Fruit fly (Drosophila melanogaster) whole organism, embryonic: ENCODE measurements around the gene Rbfox1.
A peak's percentile ranks its signal among the peaks of the same experiment; 100 is the strongest.

Experiments
- Asciz ChIP-seq: fragments of 200-800 bp; sonication (Bioruptor generic); optimal IDR thresholded peaks from 2 replicates; lab custom pipeline; 2017; ENCODE audit warnings: missing biosample characterization, mild to moderate bottlenecking, missing genetic modification characterization, missing genetic modification reagents
- B-H2 ChIP-seq: fragments of 200-800 bp; sonication (Bioruptor generic); optimal IDR thresholded peaks from 2 replicates; lab custom pipeline; 2018; ENCODE audit warnings: missing biosample characterization, mild to moderate bottlenecking, missing genetic modification characterization
- CG10147 ChIP-seq: fragments of 200-800 bp; sonication (Bioruptor generic); optimal IDR thresholded peaks from 2 replicates; lab custom pipeline; 2019; ENCODE audit warnings: missing biosample characterization, mild to moderate bottlenecking, missing genetic modification characterization, moderate library complexity
- CG12744 ChIP-seq: fragments of 200-800 bp; sonication (Bioruptor generic); optimal IDR thresholded peaks from 2 replicates; lab custom pipeline; 2016; ENCODE audit warnings: missing biosample characterization, missing genetic modification characterization
- CG12942 ChIP-seq: fragments of 200-800 bp; sonication (Bioruptor generic); optimal IDR thresholded peaks from 3 replicates; lab custom pipeline; 2016; ENCODE audit warnings: missing biosample characterization, missing genetic modification characterization
- CG13296 ChIP-seq: fragments of 200-800 bp; sonication (Bioruptor generic); optimal IDR thresholded peaks from 3 replicates; lab custom pipeline; 2018; ENCODE audit warnings: missing biosample characterization, mild to moderate bottlenecking, missing genetic modification characterization
- CG14014 ChIP-seq: fragments of 200-800 bp; sonication (Bioruptor generic); IDR thresholded peaks from 2 replicates; pipeline ENCODE4 v1.3.6; 2022; ENCODE audit warnings: missing biosample characterization, missing genetic modification characterization
- CG14050 ChIP-seq: fragments of 200-800 bp; sonication (Bioruptor generic); IDR thresholded peaks from 3 replicates; pipeline ENCODE4 v1.3.6; 2022; ENCODE audit warnings: missing biosample characterization, missing genetic modification characterization
- CG16815 ChIP-seq: fragments of 200-800 bp; sonication (Bioruptor generic); optimal IDR thresholded peaks from 3 replicates; lab custom pipeline; 2017; ENCODE audit warnings: missing biosample characterization, mild to moderate bottlenecking, missing genetic modification characterization
- CG17328 ChIP-seq: fragments of 200-800 bp; sonication (Bioruptor generic); IDR thresholded peaks from 2 replicates; pipeline ENCODE4 v1.3.6; 2022; ENCODE audit warnings: missing biosample characterization, missing genetic modification characterization
- CG17361 ChIP-seq: fragments of 200-800 bp; sonication (Bioruptor generic); IDR thresholded peaks from 3 replicates; pipeline ENCODE4 v1.3.6; 2022; ENCODE audit warnings: missing biosample characterization, missing genetic modification characterization
- CG17802 ChIP-seq: fragments of 200-800 bp; sonication (Bioruptor generic); optimal IDR thresholded peaks from 2 replicates; lab custom pipeline; 2018; ENCODE audit warnings: missing biosample characterization, mild to moderate bottlenecking, missing genetic modification characterization, moderate library complexity
- CG2678 ChIP-seq: fragments of 200-800 bp; sonication (Bioruptor generic); optimal IDR thresholded peaks from 3 replicates; lab custom pipeline; 2019; ENCODE audit warnings: missing biosample characterization, mild to moderate bottlenecking, missing genetic modification characterization, moderate library complexity
- CG30403 ChIP-seq: fragments of 200-800 bp; sonication (Bioruptor generic); optimal IDR thresholded peaks from 3 replicates; lab custom pipeline; 2016; ENCODE audit warnings: missing biosample characterization, missing genetic modification characterization
- CG32532 ChIP-seq: fragments of 200-800 bp; sonication (Bioruptor generic); IDR thresholded peaks from 2 replicates; pipeline ENCODE4 v1.3.6; 2022; ENCODE audit warnings: missing biosample characterization, missing genetic modification characterization
- CG34376 ChIP-seq: fragments of 200-800 bp; sonication (Bioruptor generic); optimal IDR thresholded peaks from 2 replicates; lab custom pipeline; 2018; ENCODE audit warnings: missing biosample characterization, mild to moderate bottlenecking, missing genetic modification characterization
- CG4820 ChIP-seq: fragments of 200-800 bp; sonication (Bioruptor generic); optimal IDR thresholded peaks from 3 replicates; lab custom pipeline; 2016; ENCODE audit warnings: missing biosample characterization, missing genetic modification characterization
- CG4854 ChIP-seq: fragments of 200-800 bp; sonication (Bioruptor generic); optimal IDR thresholded peaks from 2 replicates; lab custom pipeline; 2016; ENCODE audit warnings: missing biosample characterization, missing genetic modification characterization, inconsistent platforms
- CG6854 ChIP-seq: fragments of 200-800 bp; sonication (Bioruptor generic); optimal IDR thresholded peaks from 3 replicates; lab custom pipeline; 2017; ENCODE audit warnings: missing biosample characterization, mild to moderate bottlenecking, missing genetic modification characterization
- CG9876 ChIP-seq: fragments of 200-800 bp; sonication (Bioruptor generic); optimal IDR thresholded peaks from 2 replicates; lab custom pipeline; 2016; ENCODE audit warnings: missing biosample characterization, missing genetic modification characterization
- Chrac-16 ChIP-seq: fragments of 200-800 bp; sonication (Bioruptor generic); optimal IDR thresholded peaks from 3 replicates; lab custom pipeline; 2016; ENCODE audit warnings: missing biosample characterization, missing genetic modification characterization
- Doc3 ChIP-seq: fragments of 200-800 bp; sonication (Bioruptor generic); IDR thresholded peaks from 3 replicates; pipeline ENCODE4 v1.3.6; 2022; ENCODE audit warnings: missing biosample characterization, missing genetic modification characterization; ENCODE audit not compliant: partially characterized antibody
- ERR ChIP-seq: fragments of 200-800 bp; sonication (Bioruptor generic); optimal IDR thresholded peaks from 2 replicates; lab custom pipeline; 2016; ENCODE audit warnings: missing biosample characterization, missing genetic modification characterization
- Eip74EF ChIP-seq, 2 experiments: fragments of 200-800 bp in 1 of 2; fragments of >200 bp in 1 of 2; sonication (Bioruptor generic) in 1 of 2; optimal IDR thresholded peaks; 2 replicates each; lab custom pipeline; 2017 to 2019; ENCODE audit warnings: missing biosample characterization in 2 of 2, missing genetic modification characterization in 2 of 2, mild to moderate bottlenecking in 1 of 2, moderate library complexity in 1 of 2
- Ets65A ChIP-seq: fragments of 200-800 bp; sonication (Bioruptor generic); peaks from one replicate; lab custom pipeline; 2016; ENCODE audit warnings: missing biosample characterization, missing genetic modification characterization
- Gug ChIP-seq: fragments of 200-800 bp; sonication (Bioruptor generic); IDR thresholded peaks from 4 replicates; pipeline ENCODE4 v1.3.6; 2022; ENCODE audit warnings: missing biosample characterization, missing genetic modification characterization
- HLHmδ ChIP-seq: fragments of 200-800 bp; sonication (Bioruptor generic); optimal IDR thresholded peaks from 2 replicates; lab custom pipeline; 2018; ENCODE audit warnings: missing biosample characterization, mild to moderate bottlenecking, missing genetic modification characterization, moderate library complexity
- HmgZ ChIP-seq: fragments of 200-800 bp; sonication (Bioruptor generic); optimal IDR thresholded peaks from 2 replicates; lab custom pipeline; 2018; ENCODE audit warnings: missing biosample characterization, mild to moderate bottlenecking, missing genetic modification characterization
- Hmr ChIP-seq: fragments of 200-800 bp; sonication (Bioruptor generic); optimal IDR thresholded peaks from 3 replicates; lab custom pipeline; 2017; ENCODE audit warnings: mild to moderate bottlenecking, missing biosample characterization, missing genetic modification reagents, missing genetic modification characterization
- Hr39 ChIP-seq: fragments of >200 bp; optimal IDR thresholded peaks from 2 replicates; lab custom pipeline; 2017
- MESR4 ChIP-seq: fragments of 200-800 bp; sonication (Bioruptor generic); optimal IDR thresholded peaks from 2 replicates; lab custom pipeline; 2018; ENCODE audit warnings: missing biosample characterization, mild to moderate bottlenecking, missing genetic modification characterization, moderate library complexity
- Med ChIP-seq: fragments of 200-800 bp; sonication (Bioruptor generic); peaks from one replicate; lab custom pipeline; 2016; ENCODE audit warnings: missing biosample characterization, missing genetic modification characterization, mild to moderate bottlenecking, inconsistent platforms, moderate library complexity
- PHDP ChIP-seq: fragments of 200-800 bp; sonication (Bioruptor generic); optimal IDR thresholded peaks from 3 replicates; lab custom pipeline; 2018; ENCODE audit warnings: missing biosample characterization, mild to moderate bottlenecking, missing genetic modification characterization, moderate library complexity
- Six4 ChIP-seq: fragments of 200-800 bp; sonication (Bioruptor generic); optimal IDR thresholded peaks from 2 replicates; lab custom pipeline; 2016; ENCODE audit warnings: missing biosample characterization, missing genetic modification characterization
- Ssrp ChIP-seq: fragments of 200-800 bp; sonication (Bioruptor generic); optimal IDR thresholded peaks from 2 replicates; lab custom pipeline; 2018; ENCODE audit warnings: missing biosample characterization, mild to moderate bottlenecking, missing genetic modification characterization, moderate library complexity
- TFAM ChIP-seq: fragments of 200-800 bp; sonication (Bioruptor generic); optimal IDR thresholded peaks from 2 replicates; lab custom pipeline; 2017; ENCODE audit warnings: missing biosample characterization, missing genetic modification characterization, inconsistent platforms
- Usf ChIP-seq: fragments of 200-800 bp; sonication (Bioruptor generic); optimal IDR thresholded peaks from 2 replicates; lab custom pipeline; 2017; ENCODE audit warnings: missing genotype, missing biosample characterization, missing genetic modification characterization
- Vsx1 ChIP-seq: fragments of 200-800 bp; sonication (Bioruptor generic); optimal IDR thresholded peaks from 2 replicates; lab custom pipeline; 2017; ENCODE audit warnings: missing biosample characterization, mild to moderate bottlenecking, missing genetic modification characterization, missing genetic modification reagents
- al ChIP-seq: fragments of 200-800 bp; sonication (Bioruptor generic); IDR thresholded peaks from 2 replicates; pipeline ENCODE4 v1.3.6; 2022; ENCODE audit warnings: missing biosample characterization, missing genetic modification characterization
- ato ChIP-seq: fragments of 200-800 bp; sonication (Bioruptor generic); IDR thresholded peaks from 2 replicates; pipeline ENCODE4 v1.3.6; 2022; ENCODE audit warnings: missing biosample characterization, missing genetic modification characterization; ENCODE audit not compliant: partially characterized antibody
- bab2 ChIP-seq: fragments of 200-800 bp; sonication (Bioruptor generic); optimal IDR thresholded peaks from 2 replicates; lab custom pipeline; 2016; ENCODE audit warnings: missing biosample characterization, missing genetic modification characterization
- bigmax ChIP-seq: fragments of 200-800 bp; sonication (Bioruptor generic); optimal IDR thresholded peaks from 2 replicates; lab custom pipeline; 2018; ENCODE audit warnings: missing biosample characterization, mild to moderate bottlenecking, missing genetic modification characterization
- da ChIP-seq: fragments of 200-800 bp; sonication (Bioruptor generic); optimal IDR thresholded peaks from 2 replicates; lab custom pipeline; 2016; ENCODE audit warnings: missing biosample characterization, missing genetic modification characterization
- dati ChIP-seq: fragments of 200-800 bp; sonication (Bioruptor generic); IDR thresholded peaks from 2 replicates; pipeline ENCODE4 v1.3.6; 2022; ENCODE audit warnings: missing biosample characterization, missing genetic modification characterization
- dmrt99B ChIP-seq: fragments of 200-800 bp; sonication (Bioruptor generic); optimal IDR thresholded peaks from 2 replicates; lab custom pipeline; 2018; ENCODE audit warnings: missing biosample characterization, mild to moderate bottlenecking, missing genetic modification characterization, moderate library complexity
- ewg ChIP-seq: fragments of 200-800 bp; sonication (Bioruptor generic); optimal IDR thresholded peaks from 3 replicates; lab custom pipeline; 2017; ENCODE audit warnings: mild to moderate bottlenecking, missing biosample characterization, missing genetic modification reagents, missing genetic modification characterization
- hkb ChIP-seq, 2 experiments: fragments of 200-800 bp in 1 of 2; fragments of >200 bp in 1 of 2; sonication (Bioruptor generic) in 1 of 2; IDR thresholded peaks in 1 of 2; optimal IDR thresholded peaks in 1 of 2; 2 replicates each; pipeline versions ENCODE4 v1.3.6 to Lab custom; 2017 to 2022; ENCODE audit warnings: missing biosample characterization in 1 of 2, missing genetic modification characterization in 1 of 2
- stwl ChIP-seq: fragments of 200-800 bp; sonication (Bioruptor generic); optimal IDR thresholded peaks from 3 replicates; lab custom pipeline; 2018; ENCODE audit warnings: missing biosample characterization, mild to moderate bottlenecking, missing genetic modification characterization, moderate library complexity
- tgo ChIP-seq: fragments of 200-800 bp; sonication (Bioruptor generic); IDR thresholded peaks from 3 replicates; pipeline ENCODE4 v1.3.6; 2022; ENCODE audit warnings: missing biosample characterization, missing genetic modification characterization
- tna ChIP-seq: fragments of 200-800 bp; sonication (Bioruptor generic); IDR thresholded peaks from 2 replicates; pipeline ENCODE4 v1.3.6; 2022; ENCODE audit warnings: missing biosample characterization, missing genetic modification characterization; ENCODE audit not compliant: partially characterized antibody

The Rbfox1 gene

dm6 chr3L:10531907-10532581 lies 50.8 kb downstream of the Rbfox1 start (continued):
- no peak for TF ChIP-seq ERR (GFP tag; lab: Kevin White, UChicago)
- no peak for TF ChIP-seq B-H2 (GFP tag; lab: Kevin White, UChicago)
- no peak for TF ChIP-seq bigmax (GFP tag; lab: Kevin White, UChicago)
- TF ChIP-seq dmrt99B, result no peak
- TF ChIP-seq Six4 (GFP tag; lab: Kevin White, UChicago), result no peak
- TF ChIP-seq tgo (GFP tag; lab: Robert Waterston, UW), result no peak
- TF ChIP-seq HmgZ (tag; lab: Kevin White, UChicago), result no peak
- TF ChIP-seq CG6854 (GFP tag; lab: Kevin White, UChicago), result no peak
- no peak for TF ChIP-seq CG30403 (GFP tag; lab: Kevin White, UChicago)
- TF ChIP-seq da (GFP tag; lab: Kevin White, UChicago), result no peak
- TF ChIP-seq CG10147 (GFP tag; lab: Kevin White, UChicago), result no peak
- no peak for TF ChIP-seq tna
- TF ChIP-seq ewg (GFP tag; lab: Kevin White, UChicago), result no peak
- TF ChIP-seq Doc3 (GFP tag; lab: Robert Waterston, UW), result no peak
- no peak for TF ChIP-seq Hr39 (lab: Kevin White, UChicago)
- no peak for TF ChIP-seq Vsx1 (GFP tag; lab: Kevin White, UChicago)
- TF ChIP-seq CG34376 (GFP tag; lab: Kevin White, UChicago), result no peak
- TF ChIP-seq hkb (optimal IDR thresholded peaks at IDR 0.05; lab: Kevin White, UChicago), result no peak
- TF ChIP-seq hkb (GFP tag; IDR thresholded peaks at IDR 0.05; lab: Robert Waterston, UW), result 0 out of 2 replicates have a peak, but pooled peaks have one; percentile 13
- TF ChIP-seq Ets65A (GFP tag; lab: Kevin White, UChicago), result no peak
- no peak for TF ChIP-seq CG17361 (GFP tag; lab: Robert Waterston, UW)
- no peak for TF ChIP-seq CG14050 (GFP tag; lab: Robert Waterston, UW)
- no peak for TF ChIP-seq CG14014 (GFP tag; lab: Robert Waterston, UW)
- TF ChIP-seq Asciz (GFP tag; lab: Kevin White, UChicago), result no peak
- no peak for TF ChIP-seq Gug (GFP tag; lab: Robert Waterston, UW)
- no peak for TF ChIP-seq stwl (tag; lab: Kevin White, UChicago)
- TF ChIP-seq Med (GFP tag; lab: Kevin White, UChicago), result peak; percentile 82
- TF ChIP-seq CG13296 (GFP tag; lab: Kevin White, UChicago), result no peak
- no peak for TF ChIP-seq TFAM (GFP tag; lab: Kevin White, UChicago)
- TF ChIP-seq Ssrp, result no peak
- no peak for TF ChIP-seq CG4854 (GFP tag; lab: Kevin White, UChicago)
- no peak for TF ChIP-seq CG12744 (GFP tag; lab: Kevin White, UChicago)
- TF ChIP-seq ato (GFP tag; lab: Robert Waterston, UW), result no peak
- TF ChIP-seq MESR4 (GFP tag; lab: Kevin White, UChicago), result no peak
- no peak for TF ChIP-seq Chrac-16 (GFP tag; lab: Kevin White, UChicago)
- no peak for TF ChIP-seq Eip74EF (GFP tag; optimal IDR thresholded peaks at IDR 0.05; lab: Kevin White, UChicago)
- no peak for TF ChIP-seq Usf (GFP tag; lab: Kevin White, UChicago)
- TF ChIP-seq CG2678 (tag; lab: Kevin White, UChicago), result peak; percentile 1
- no peak for TF ChIP-seq HLHmδ
- TF ChIP-seq CG32532 (GFP tag; lab: Robert Waterston, UW), result 0 out of 2 replicates have a peak, but pooled peaks have one; percentile 22
- TF ChIP-seq Hmr (GFP tag; lab: Kevin White, UChicago), result peak; percentile 4
- TF ChIP-seq CG12942 (GFP tag; lab: Kevin White, UChicago), result no peak
- no peak for TF ChIP-seq CG17328
- no peak for TF ChIP-seq CG17802 (tag; lab: Kevin White, UChicago)
- no peak for TF ChIP-seq CG16815
- no peak for TF ChIP-seq PHDP
- no peak for TF ChIP-seq bab2 (GFP tag; lab: Kevin White, UChicago)
- TF ChIP-seq CG4820 (GFP tag; lab: Kevin White, UChicago), result no peak
- no peak for TF ChIP-seq dati (GFP tag; lab: Robert Waterston, UW)
- no peak for TF ChIP-seq CG9876 (GFP tag; lab: Kevin White, UChicago)
- no peak for TF ChIP-seq al (GFP tag; lab: Robert Waterston, UW)
